Fruit fly (Drosophila melanogaster) Kc167 (cell line): Measurements from ENCODE around the gene Ttc19.

ENCODE experiments used
- Myc ChIP-seq: fragments of >200 bp; optimal IDR thresholded peaks from 2 replicates; lab custom pipeline; 2017; ENCODE audit warnings: missing external identifiers
- Sin3A ChIP-seq: fragments of >200 bp; optimal IDR thresholded peaks from 2 replicates; lab custom pipeline; 2018; ENCODE audit warnings: missing external identifiers
- h ChIP-seq: fragments of >200 bp; optimal IDR thresholded peaks from 3 replicates; lab custom pipeline; 2018; ENCODE audit warnings: missing external identifiers
- insv ChIP-seq: fragments of >200 bp; optimal IDR thresholded peaks from 3 replicates; lab custom pipeline; 2018; ENCODE audit warnings: missing external identifiers
- psq ChIP-seq: fragments of >200 bp; optimal IDR thresholded peaks from 2 replicates; lab custom pipeline; 2017; ENCODE audit warnings: missing external identifiers
- ttk ChIP-seq: sonication (Bioruptor generic); optimal IDR thresholded peaks from 2 replicates; lab custom pipeline; 2017; ENCODE audit warnings: missing external identifiers

The Ttc19 gene

dm6 chr2L:19034213-19034929, 10.6 kb downstream of the Ttc19 start, which contains the start of the genes mib2 and CG31800:
Gene mib2, plus strand, starts transcription at chr2L:19034444.
Gene CG31800, minus strand, starts transcription at chr2L:19034576.
- TF ChIP-seq insv (lab: Kevin White, UChicago): no peak
- no peak for TF ChIP-seq psq (lab: Kevin White, UChicago)
- no peak for TF ChIP-seq ttk
- no peak for TF ChIP-seq Sin3A (lab: Kevin White, UChicago)
- no peak for TF ChIP-seq h (lab: Kevin White, UChicago)
- no peak for TF ChIP-seq Myc (lab: Kevin White, UChicago)

dm6 chr2L:19033288-19033687, 11.7 kb downstream of the Ttc19 start, which contains the start of gene hook:
Gene hook, minus strand, starts transcription at chr2L:19033498.
- TF ChIP-seq Sin3A (lab: Kevin White, UChicago) (no peak), ttk (no peak), psq (lab: Kevin White, UChicago) (no peak), insv (lab: Kevin White, UChicago) (no peak), h (lab: Kevin White, UChicago) (no peak), Myc (lab: Kevin White, UChicago) (no peak)

DNA sequence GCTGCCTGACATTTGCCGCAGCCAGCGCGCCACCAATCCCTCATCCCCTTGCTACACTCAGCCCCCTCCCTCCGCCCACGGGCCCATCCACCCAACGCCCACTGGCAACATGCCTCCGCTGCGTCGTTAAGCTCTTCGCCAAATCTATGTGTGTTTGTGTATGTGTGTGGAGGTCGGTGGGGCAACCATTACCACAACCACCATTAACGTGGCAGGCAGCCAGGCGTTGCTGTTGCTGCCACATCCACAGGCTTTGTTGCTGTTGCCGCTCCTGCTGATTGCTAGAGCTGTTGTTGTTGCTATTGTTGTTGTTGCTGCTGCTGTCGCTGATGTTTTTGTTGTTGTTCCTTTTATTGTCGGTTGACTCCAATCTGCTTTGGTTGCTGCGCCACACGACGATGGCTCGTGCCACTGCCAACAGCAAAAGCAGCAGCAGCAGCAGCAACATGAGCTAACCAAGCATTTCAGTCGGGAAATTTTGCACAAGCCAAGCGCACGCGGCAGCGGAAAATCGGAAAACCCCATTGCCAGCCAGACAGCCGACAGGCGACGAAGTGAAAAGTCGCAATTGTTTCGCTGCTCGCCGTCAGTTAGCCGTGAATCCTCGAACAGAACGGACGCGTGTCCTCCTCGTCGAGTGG, 17.6 kb downstream of the Ttc19 start, which contains the start of gene Sidpn:
Gene Sidpn (plus strand): TSS at position 465 of the 641 bp plus-strand sequence.
- TF ChIP-seq insv (lab: Kevin White, UChicago) (no peak), Myc (lab: Kevin White, UChicago) (no peak), ttk (no peak), Sin3A (lab: Kevin White, UChicago) (no peak), psq (lab: Kevin White, UChicago) (no peak), h (lab: Kevin White, UChicago) (no peak)

DNA sequence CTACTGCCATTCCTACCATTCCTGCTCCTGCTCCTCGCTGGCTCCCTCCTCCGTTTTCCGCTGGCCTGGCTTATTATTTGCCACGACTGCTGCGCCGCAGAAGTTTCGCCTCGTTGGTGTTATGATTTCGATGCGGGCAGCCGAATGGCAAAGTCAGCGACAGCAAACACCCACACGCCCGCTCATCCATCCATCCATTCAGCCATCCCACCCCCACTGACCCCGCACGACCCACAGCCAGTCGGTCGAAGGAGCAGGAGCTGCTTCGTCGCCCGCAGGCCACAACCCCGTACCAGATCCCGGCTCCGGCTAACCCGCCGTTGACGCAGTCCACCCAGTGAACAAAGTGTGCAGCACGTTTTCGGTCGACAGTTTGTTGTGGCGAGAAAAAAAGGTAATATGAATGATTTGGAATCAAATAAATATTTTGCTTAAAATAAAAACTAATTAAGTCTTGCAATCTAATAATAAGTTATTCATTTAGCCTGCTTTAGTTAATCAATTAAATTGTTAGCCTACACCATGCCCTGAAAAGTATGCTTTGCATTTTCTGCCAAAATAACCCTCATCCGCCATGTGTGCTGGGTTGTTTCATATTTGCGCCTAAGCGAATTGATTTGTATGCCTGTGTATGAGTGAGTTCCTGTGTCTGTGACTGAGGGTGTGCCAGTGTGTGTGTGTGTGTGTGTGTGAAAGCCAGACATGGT, 18.3 kb downstream of the Ttc19 start:
- TF ChIP-seq ttk (no peak), psq (lab: Kevin White, UChicago) (no peak), h (lab: Kevin White, UChicago) (no peak), Myc (lab: Kevin White, UChicago) (no peak), insv (lab: Kevin White, UChicago) (no peak), Sin3A (lab: Kevin White, UChicago) (no peak)

DNA sequence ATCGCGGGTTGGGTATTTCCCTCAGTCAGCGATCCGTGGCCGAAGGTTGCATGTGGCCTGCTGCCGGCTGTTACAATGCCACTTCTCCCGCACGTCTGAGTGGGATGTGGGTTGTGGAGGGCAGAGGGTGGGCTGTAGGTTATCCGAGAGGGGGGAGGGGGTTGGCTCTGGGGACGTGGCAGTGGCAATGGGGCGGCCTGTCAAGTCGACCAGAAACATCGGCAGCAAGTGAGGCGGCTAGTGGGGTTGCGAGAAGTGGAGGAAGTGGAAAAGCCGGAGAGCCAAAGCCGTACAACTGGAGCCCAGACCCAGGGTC, 20.2 kb downstream of the Ttc19 start:
- TF ChIP-seq psq (lab: Kevin White, UChicago) (no peak), Myc (lab: Kevin White, UChicago) (no peak), h (lab: Kevin White, UChicago) (no peak), ttk (no peak), insv (lab: Kevin White, UChicago) (no peak), Sin3A (lab: Kevin White, UChicago) (no peak)

DNA sequence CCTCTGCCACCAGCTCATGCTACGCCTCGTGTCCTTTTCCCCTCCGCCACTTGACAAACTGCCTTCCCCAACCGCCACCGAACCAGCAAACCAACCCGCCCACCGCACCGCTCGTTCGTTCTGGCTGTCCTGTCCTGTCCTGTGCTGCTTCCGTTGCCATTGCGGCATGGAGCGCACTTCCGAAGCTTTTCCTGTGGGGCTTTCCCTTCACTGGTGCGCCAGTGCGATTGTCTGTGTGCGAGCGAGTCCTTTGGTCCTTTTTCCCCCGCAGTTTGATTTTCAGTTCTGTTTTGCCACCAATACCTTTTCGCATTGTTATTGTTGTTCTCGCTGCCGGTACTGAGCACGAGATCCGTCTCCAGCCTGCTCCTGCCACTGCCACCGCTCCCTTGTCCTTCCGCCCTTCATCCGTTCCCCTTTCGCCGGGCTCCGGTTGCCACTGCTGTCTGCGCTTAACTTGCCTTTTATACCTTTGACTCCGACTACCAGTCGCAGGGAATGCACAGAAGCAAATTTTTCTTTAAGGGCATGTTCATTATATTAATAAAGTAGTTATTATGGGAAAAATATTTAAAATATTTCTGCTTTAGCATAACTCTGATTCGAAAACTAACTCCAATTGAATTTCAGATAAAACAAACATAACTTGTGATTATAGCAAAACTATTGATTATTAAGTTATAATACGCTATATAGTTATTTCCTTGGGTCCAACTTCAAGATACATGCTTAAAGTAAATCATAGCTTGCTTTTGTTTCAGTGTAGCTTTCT, 20.8 kb downstream of the Ttc19 start:
- TF ChIP-seq ttk (no peak), psq (lab: Kevin White, UChicago) (no peak), Sin3A (lab: Kevin White, UChicago) (no peak), Myc (lab: Kevin White, UChicago) (no peak), h (lab: Kevin White, UChicago) (no peak)

dm6 chr2L:19022221-19022516, 22.8 kb downstream of the Ttc19 start, which contains the start of gene CG15172:
Gene CG15172, plus strand, starts transcription at chr2L:19022417.
- TF ChIP-seq ttk: no peak
- TF ChIP-seq Myc (lab: Kevin White, UChicago): no peak
- no peak for TF ChIP-seq Sin3A (lab: Kevin White, UChicago)
- no peak for TF ChIP-seq h (lab: Kevin White, UChicago)
- TF ChIP-seq psq (lab: Kevin White, UChicago): no peak
- no peak for TF ChIP-seq insv (lab: Kevin White, UChicago)

DNA sequence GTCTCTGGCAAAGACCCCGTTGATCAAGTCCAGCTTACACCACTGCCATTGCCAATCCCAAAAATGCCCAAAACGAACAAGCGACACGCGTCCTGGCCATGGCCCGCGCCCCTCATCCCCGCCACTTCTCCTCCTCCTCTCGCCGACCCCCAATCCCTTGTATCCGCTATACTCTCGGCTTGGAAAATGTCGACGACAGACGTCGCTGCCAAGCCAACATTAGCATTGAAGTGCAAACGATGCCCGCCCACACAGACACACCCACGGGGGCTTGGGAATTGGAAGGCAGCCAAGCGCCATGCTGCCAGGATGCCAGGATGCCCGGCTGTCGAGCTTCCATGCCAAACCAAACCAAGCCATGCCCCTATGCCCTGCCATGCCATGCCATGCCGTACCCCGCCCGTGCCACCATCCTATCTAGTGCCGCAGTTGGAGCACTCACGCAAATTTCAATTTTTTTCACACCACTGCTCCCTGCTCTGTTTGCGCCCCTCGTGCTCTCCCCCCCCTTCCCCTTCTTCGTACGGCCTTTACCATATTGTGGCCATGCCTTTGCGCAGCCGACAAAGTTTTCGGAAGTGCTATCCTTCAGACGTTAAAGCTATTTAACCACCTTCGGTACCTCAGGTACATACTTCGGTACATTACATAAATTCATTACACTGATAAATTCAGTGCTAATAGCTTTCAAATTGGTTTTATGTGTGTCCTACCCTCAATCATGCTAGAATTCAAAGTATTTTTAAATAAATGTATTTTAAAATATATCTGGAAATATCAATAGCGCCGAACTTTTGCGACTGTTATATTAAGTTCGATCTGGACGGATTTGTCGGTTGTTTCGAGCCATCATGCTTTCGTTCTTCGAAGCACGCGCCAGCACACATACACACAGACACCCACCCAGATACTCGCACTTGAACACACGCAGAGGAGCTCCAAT, 23.4 kb downstream of the Ttc19 start:
- TF ChIP-seq insv (lab: Kevin White, UChicago) (no peak), Myc (lab: Kevin White, UChicago) (no peak), h (lab: Kevin White, UChicago) (no peak), psq (lab: Kevin White, UChicago) (no peak), Sin3A (lab: Kevin White, UChicago) (no peak), ttk (no peak)

DNA sequence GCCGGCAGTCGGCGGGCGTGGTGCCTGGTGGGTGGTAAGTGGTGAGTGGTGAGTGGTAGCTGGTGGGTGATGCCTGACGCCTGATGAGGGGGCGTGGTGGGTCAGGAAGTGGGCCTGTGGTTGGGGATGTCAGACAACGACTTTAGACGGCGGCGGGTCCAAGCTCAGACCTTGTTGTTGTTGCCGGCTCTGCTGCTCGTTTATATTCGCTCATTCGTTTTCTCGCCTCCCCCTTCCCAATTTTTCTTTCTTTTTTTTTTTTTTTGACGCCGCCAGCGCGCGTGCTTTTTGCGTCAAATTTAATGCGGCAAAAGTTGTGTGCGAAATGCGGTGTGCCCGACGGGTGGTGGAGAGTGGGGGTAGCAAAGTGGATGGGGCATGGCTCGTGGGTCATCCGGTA, 25.3 kb downstream of the Ttc19 start:
- TF ChIP-seq Myc (lab: Kevin White, UChicago): no peak
- no peak for TF ChIP-seq ttk
- no peak for TF ChIP-seq insv (lab: Kevin White, UChicago)
- no peak for TF ChIP-seq psq (lab: Kevin White, UChicago)
- no peak for TF ChIP-seq h (lab: Kevin White, UChicago)
- no peak for TF ChIP-seq Sin3A (lab: Kevin White, UChicago)

DNA sequence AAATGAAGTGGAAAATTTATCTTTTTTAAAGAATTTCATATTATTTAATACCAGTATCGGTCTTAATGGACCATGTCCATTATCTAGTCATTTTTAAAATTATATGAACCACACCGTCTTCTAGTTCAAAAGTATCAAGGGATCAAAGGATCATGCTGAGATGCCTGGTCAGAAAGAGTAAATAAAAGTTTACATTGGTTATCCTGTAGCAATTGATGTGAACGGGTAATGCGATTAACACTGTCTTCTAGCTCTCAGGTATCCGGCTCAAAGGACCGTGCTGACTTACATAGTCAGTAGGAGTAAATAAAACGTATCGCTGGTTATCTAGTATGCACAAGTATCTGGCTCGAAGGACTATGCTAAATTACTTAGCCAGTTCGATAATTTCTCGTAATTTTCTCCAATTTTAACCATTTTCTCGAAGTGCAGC, 25.8 kb downstream of the Ttc19 start:
- TF ChIP-seq Myc (lab: Kevin White, UChicago) (no peak), psq (lab: Kevin White, UChicago) (no peak), h (lab: Kevin White, UChicago) (no peak), Sin3A (lab: Kevin White, UChicago) (no peak), insv (lab: Kevin White, UChicago) (no peak), ttk (no peak)
